Fruit fly (Drosophila melanogaster) whole organism, prepupa: ENCODE measurements around the gene smp-30.

Source experiments
- Blimp-1 ChIP-seq: fragments of 200-800 bp; sonication (Bioruptor generic); optimal IDR thresholded peaks from 3 replicates; lab custom pipeline; 2017; ENCODE audit warnings: missing biosample characterization, missing genetic modification characterization, mild to moderate bottlenecking, moderate library complexity, missing genetic modification reagents
- CG10631 ChIP-seq: fragments of 200-800 bp; sonication (Bioruptor generic); optimal IDR thresholded peaks from 2 replicates; lab custom pipeline; 2016; ENCODE audit warnings: missing biosample characterization, missing genetic modification characterization
- CG11294 ChIP-seq: fragments of 200-800 bp; sonication (Bioruptor generic); IDR thresholded peaks from 2 replicates; pipeline ENCODE4 v1.3.6; 2022; ENCODE audit warnings: missing biosample characterization, missing genetic modification characterization
- CG11762 ChIP-seq: fragments of 200-800 bp; sonication (Bioruptor generic); optimal IDR thresholded peaks from 3 replicates; lab custom pipeline; 2016; ENCODE audit warnings: missing biosample characterization, missing genetic modification characterization; ENCODE audit not compliant: insufficient read depth
- CG15336 ChIP-seq: fragments of 200-800 bp; sonication (Bioruptor generic); IDR thresholded peaks from 2 replicates; pipeline ENCODE4 v1.3.6; 2022; ENCODE audit warnings: missing biosample characterization, missing genetic modification characterization
- CG31627 ChIP-seq: fragments of 200-800 bp; sonication (Bioruptor generic); optimal IDR thresholded peaks from 3 replicates; lab custom pipeline; 2016; ENCODE audit warnings: missing biosample characterization, missing genetic modification characterization
- CG32006 ChIP-seq: fragments of 200-800 bp; sonication (Bioruptor generic); optimal IDR thresholded peaks from 3 replicates; lab custom pipeline; 2017; ENCODE audit warnings: missing biosample characterization, mild to moderate bottlenecking, missing genetic modification characterization
- CG34406 ChIP-seq: fragments of 200-800 bp; sonication (Bioruptor generic); optimal IDR thresholded peaks from 3 replicates; lab custom pipeline; 2016; ENCODE audit warnings: missing biosample characterization, missing genetic modification characterization
- CG3919 ChIP-seq: fragments of 200-800 bp; sonication (Bioruptor generic); optimal IDR thresholded peaks from 3 replicates; lab custom pipeline; 2016; ENCODE audit warnings: missing biosample characterization, missing genetic modification characterization
- CG4318 ChIP-seq: fragments of 200-800 bp; sonication (Bioruptor generic); optimal IDR thresholded peaks from 3 replicates; lab custom pipeline; 2017; ENCODE audit warnings: missing biosample characterization, mild to moderate bottlenecking, missing genetic modification characterization
- CG6163 ChIP-seq: fragments of 200-800 bp; sonication (Bioruptor generic); IDR thresholded peaks from 3 replicates; pipeline ENCODE4 v1.3.6; 2022; ENCODE audit warnings: missing biosample characterization, missing genetic modification characterization
- CG6276 ChIP-seq: fragments of 200-800 bp; sonication (Bioruptor generic); optimal IDR thresholded peaks from 2 replicates; lab custom pipeline; 2017; ENCODE audit warnings: missing biosample characterization, mild to moderate bottlenecking, missing genetic modification characterization
- CG6808 ChIP-seq: fragments of 200-800 bp; sonication (Bioruptor generic); optimal IDR thresholded peaks from 3 replicates; lab custom pipeline; 2017; ENCODE audit warnings: missing biosample characterization, missing genetic modification characterization, mild to moderate bottlenecking, moderate library complexity, missing genetic modification reagents
- CG6854 ChIP-seq: fragments of 200-800 bp; sonication (Bioruptor generic); optimal IDR thresholded peaks from 2 replicates; lab custom pipeline; 2017; ENCODE audit warnings: missing biosample characterization, mild to moderate bottlenecking, missing genetic modification characterization
- CG7368 ChIP-seq: fragments of 200-800 bp; sonication (Bioruptor generic); optimal IDR thresholded peaks from 3 replicates; lab custom pipeline; 2016; ENCODE audit warnings: missing biosample characterization, missing genetic modification characterization
- CG8119 ChIP-seq: fragments of 200-800 bp; sonication (Bioruptor generic); IDR thresholded peaks from 3 replicates; pipeline ENCODE4 v1.3.6; 2022; ENCODE audit warnings: missing biosample characterization, missing genetic modification characterization
- CG8319 ChIP-seq: fragments of 200-800 bp; sonication (Bioruptor generic); optimal IDR thresholded peaks from 3 replicates; lab custom pipeline; 2016; ENCODE audit warnings: missing biosample characterization, missing genetic modification characterization
- Eip78C ChIP-seq: fragments of 200-800 bp; sonication (Bioruptor generic); peaks from one replicate; lab custom pipeline; 2016; ENCODE audit warnings: missing biosample characterization, missing genetic modification characterization
- Ets96B ChIP-seq: fragments of 200-800 bp; optimal IDR thresholded peaks from 2 replicates; lab custom pipeline; 2019; ENCODE audit warnings: missing biosample characterization, mild to moderate bottlenecking, missing genetic modification characterization, moderate library complexity
- Hr4 ChIP-seq: fragments of 200-800 bp; sonication (Bioruptor generic); optimal IDR thresholded peaks from 3 replicates; lab custom pipeline; 2016; ENCODE audit warnings: missing biosample characterization, missing genetic modification characterization
- Met ChIP-seq: fragments of 200-800 bp; sonication (Bioruptor generic); optimal IDR thresholded peaks from 3 replicates; lab custom pipeline; 2016; ENCODE audit warnings: missing biosample characterization, missing genetic modification characterization
- OdsH ChIP-seq: fragments of 200-800 bp; sonication (Bioruptor generic); optimal IDR thresholded peaks from 3 replicates; lab custom pipeline; 2016; ENCODE audit warnings: missing biosample characterization, missing genetic modification characterization
- Sox102F ChIP-seq: fragments of 200-800 bp; sonication (Bioruptor generic); optimal IDR thresholded peaks from 2 replicates; lab custom pipeline; 2016; ENCODE audit warnings: missing biosample characterization, mild to moderate bottlenecking, missing genetic modification characterization
- Sox14 ChIP-seq: fragments of 200-800 bp; sonication (Bioruptor generic); optimal IDR thresholded peaks from 3 replicates; lab custom pipeline; 2016; ENCODE audit warnings: missing biosample characterization, missing genetic modification characterization
- achi ChIP-seq: fragments of 200-800 bp; sonication (Bioruptor generic); optimal IDR thresholded peaks from 3 replicates; lab custom pipeline; 2016; ENCODE audit warnings: missing biosample characterization, missing genetic modification characterization
- acj6 ChIP-seq: fragments of 200-800 bp; sonication (Bioruptor generic); optimal IDR thresholded peaks from 3 replicates; lab custom pipeline; 2016; ENCODE audit warnings: missing biosample characterization, missing genetic modification characterization
- cyc ChIP-seq: fragments of 200-800 bp; sonication (Bioruptor generic); optimal IDR thresholded peaks from 3 replicates; lab custom pipeline; 2016; ENCODE audit warnings: missing biosample characterization, missing genetic modification characterization
- dsx ChIP-seq: fragments of 200-800 bp; optimal IDR thresholded peaks from 3 replicates; lab custom pipeline; 2019; ENCODE audit warnings: missing biosample characterization, mild to moderate bottlenecking, missing genetic modification characterization, moderate library complexity; ENCODE audit not compliant: poor library complexity, severe bottlenecking
- eg ChIP-seq: fragments of 200-800 bp; sonication (Bioruptor generic); IDR thresholded peaks from 3 replicates; pipeline ENCODE4 v1.3.6; 2022; ENCODE audit warnings: missing biosample characterization, missing genetic modification characterization
- esn ChIP-seq: fragments of 200-800 bp; sonication (Bioruptor generic); optimal IDR thresholded peaks from 2 replicates; lab custom pipeline; 2016; ENCODE audit warnings: missing biosample characterization, mild to moderate bottlenecking, missing genetic modification characterization, moderate library complexity
- fd59A ChIP-seq: fragments of 200-800 bp; sonication (Bioruptor generic); optimal IDR thresholded peaks from 2 replicates; lab custom pipeline; 2017; ENCODE audit warnings: missing biosample characterization, mild to moderate bottlenecking, missing genetic modification characterization, missing genetic modification reagents
- fd85E ChIP-seq: fragments of 200-800 bp; sonication (Bioruptor generic); optimal IDR thresholded peaks from 3 replicates; lab custom pipeline; 2016; ENCODE audit warnings: missing biosample characterization, missing genetic modification characterization
- net ChIP-seq: fragments of 200-800 bp; sonication (Bioruptor generic); optimal IDR thresholded peaks from 3 replicates; lab custom pipeline; 2016; ENCODE audit warnings: missing biosample characterization, missing genetic modification characterization
- pdm3 ChIP-seq: fragments of 200-800 bp; sonication (Bioruptor generic); optimal IDR thresholded peaks from 3 replicates; lab custom pipeline; 2016; ENCODE audit warnings: missing biosample characterization, missing genetic modification characterization
- salr ChIP-seq, 2 experiments: fragments of 200-800 bp; sonication (Bioruptor generic); optimal IDR thresholded peaks; 3 replicates each; lab custom pipeline; 2016 to 2018; ENCODE audit warnings: missing biosample characterization in 2 of 2, missing genetic modification characterization in 2 of 2, mild to moderate bottlenecking in 1 of 2
- svp ChIP-seq: fragments of 200-800 bp; sonication (Bioruptor generic); peaks from one replicate; lab custom pipeline; 2016; ENCODE audit warnings: missing biosample characterization, missing genetic modification characterization
- topi ChIP-seq: fragments of 200-800 bp; sonication (Bioruptor generic); optimal IDR thresholded peaks from 3 replicates; lab custom pipeline; 2016; ENCODE audit warnings: missing biosample characterization, missing genetic modification characterization
- vri ChIP-seq: fragments of 200-800 bp; sonication (Bioruptor generic); optimal IDR thresholded peaks from 3 replicates; lab custom pipeline; 2016; ENCODE audit warnings: missing biosample characterization, mild to moderate bottlenecking, missing genetic modification characterization

smp-30 gene

dm6 chr3R:14761060-14761459 lies 10.0 kb upstream of the smp-30 start (continued):
- TF ChIP-seq CG11294 (no peak), CG3919 (GFP tag; lab: Kevin White, UChicago) (no peak), CG8319 (GFP tag; lab: Kevin White, UChicago) (no peak), Blimp-1 (GFP tag; lab: Kevin White, UChicago) (no peak), Sox102F (GFP tag; lab: Kevin White, UChicago) (no peak), CG4318 (GFP tag; lab: Kevin White, UChicago) (peak; percentile 37)

DNA sequence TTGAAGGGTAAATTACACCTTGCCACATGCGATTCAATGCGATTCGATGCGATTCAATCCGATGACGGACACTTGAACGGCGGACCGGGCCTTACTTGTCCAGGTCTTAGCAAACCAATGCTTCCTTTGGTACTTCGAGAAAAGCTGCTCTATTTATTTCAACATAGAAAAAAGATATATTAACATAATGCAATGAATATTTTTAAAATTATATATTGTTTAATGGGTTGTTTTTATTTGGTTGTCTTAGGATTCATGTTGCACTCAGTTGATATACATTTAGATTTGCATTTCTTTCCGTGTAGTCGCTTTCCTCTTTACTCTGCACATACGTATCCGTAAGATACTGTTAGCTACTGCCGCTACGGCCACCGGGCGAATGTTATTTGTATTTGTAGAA lies 7.3 kb upstream of the smp-30 start:
- no peak for TF ChIP-seq CG10631 (GFP tag; lab: Kevin White, UChicago)
- TF ChIP-seq net (GFP tag; lab: Kevin White, UChicago) = peak; percentile 2
- TF ChIP-seq CG7368 (GFP tag; lab: Kevin White, UChicago) = no peak
- no peak for TF ChIP-seq CG11762 (GFP tag; lab: Kevin White, UChicago)
- TF ChIP-seq CG8319 (GFP tag; lab: Kevin White, UChicago) = no peak
- peak; percentile 10 for TF ChIP-seq CG3919 (GFP tag; lab: Kevin White, UChicago)
- peak; percentile 26 for TF ChIP-seq pdm3 (GFP tag; lab: Kevin White, UChicago)
- no peak for TF ChIP-seq esn (GFP tag; lab: Kevin White, UChicago)
- no peak for TF ChIP-seq Ets96B (tag; lab: Kevin White, UChicago)
- TF ChIP-seq CG34406 = no peak
- peak; percentile 70 for TF ChIP-seq CG32006
- peak; percentile 73 for TF ChIP-seq CG6276
- TF ChIP-seq fd59A = no peak
- no peak for TF ChIP-seq CG6854 (GFP tag; lab: Kevin White, UChicago)
- no peak for TF ChIP-seq salr (GFP tag; optimal IDR thresholded peaks at IDR 0.05; lab: Kevin White, UChicago)
- no peak for TF ChIP-seq CG6163 (GFP tag; lab: Robert Waterston, UW)
- peak; percentile 12 for TF ChIP-seq CG4318 (GFP tag; lab: Kevin White, UChicago)
- TF ChIP-seq fd85E (GFP tag; lab: Kevin White, UChicago) = no peak
- TF ChIP-seq cyc (GFP tag; lab: Kevin White, UChicago) = no peak
- no peak for TF ChIP-seq acj6
- TF ChIP-seq CG15336 (GFP tag; lab: Robert Waterston, UW) = peak; percentile 86
- TF ChIP-seq OdsH = peak; percentile 39
- peak; percentile 22 for TF ChIP-seq achi
- TF ChIP-seq CG11294 = peak; percentile 43; the same call in 1 of the 2 replicates
- TF ChIP-seq topi = no peak
- no peak for TF ChIP-seq vri
- TF ChIP-seq Eip78C = no peak
- TF ChIP-seq CG8119 (GFP tag; lab: Robert Waterston, UW) = peak; percentile 79
- TF ChIP-seq Sox14 = no peak
- no peak for TF ChIP-seq CG31627 (GFP tag; lab: Kevin White, UChicago)
- TF ChIP-seq Hr4 (GFP tag; lab: Kevin White, UChicago) = peak; percentile 51
- no peak for TF ChIP-seq dsx (GFP tag; lab: Kevin White, UChicago)
- no peak for TF ChIP-seq CG6808 (GFP tag; lab: Kevin White, UChicago)
- TF ChIP-seq Sox102F (GFP tag; lab: Kevin White, UChicago) = no peak
- TF ChIP-seq eg (GFP tag; lab: Robert Waterston, UW) = peak; percentile 87

DNA sequence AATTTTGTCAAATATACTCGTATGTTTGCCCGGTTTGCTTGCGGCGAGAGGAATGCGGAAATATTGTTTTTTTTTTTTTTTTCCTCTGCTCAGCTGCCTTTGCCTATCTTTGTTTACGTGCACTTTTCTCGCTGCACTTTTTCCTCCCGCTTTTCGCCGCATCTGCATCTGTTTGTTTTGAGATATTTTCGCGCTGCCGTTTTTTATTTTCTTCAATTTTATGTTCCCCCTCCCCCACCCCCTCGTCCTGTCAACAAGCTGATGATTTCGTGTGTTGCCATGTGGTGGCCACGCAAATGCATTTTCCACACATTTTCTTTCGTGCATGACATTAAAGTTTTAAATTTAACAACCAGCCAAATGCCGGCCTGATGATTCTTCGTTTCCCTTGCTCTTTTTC lies 5.0 kb upstream of the smp-30 start:
- TF ChIP-seq net (GFP tag; lab: Kevin White, UChicago) = peak; percentile 36
- TF ChIP-seq vri = no peak
- no peak for TF ChIP-seq Met (GFP tag; lab: Kevin White, UChicago)
- TF ChIP-seq CG31627 (GFP tag; lab: Kevin White, UChicago) = no peak
- TF ChIP-seq eg (GFP tag; lab: Robert Waterston, UW) = peak; percentile 33; the same call in 1 of the 3 replicates
- peak; percentile 83 for TF ChIP-seq svp
- TF ChIP-seq CG6163 (GFP tag; lab: Robert Waterston, UW) = peak; percentile 28; the same call in 1 of the 3 replicates
